Worm (Caenorhabditis elegans): Measurements from ENCODE around the gene mtl-2.

DNA sequence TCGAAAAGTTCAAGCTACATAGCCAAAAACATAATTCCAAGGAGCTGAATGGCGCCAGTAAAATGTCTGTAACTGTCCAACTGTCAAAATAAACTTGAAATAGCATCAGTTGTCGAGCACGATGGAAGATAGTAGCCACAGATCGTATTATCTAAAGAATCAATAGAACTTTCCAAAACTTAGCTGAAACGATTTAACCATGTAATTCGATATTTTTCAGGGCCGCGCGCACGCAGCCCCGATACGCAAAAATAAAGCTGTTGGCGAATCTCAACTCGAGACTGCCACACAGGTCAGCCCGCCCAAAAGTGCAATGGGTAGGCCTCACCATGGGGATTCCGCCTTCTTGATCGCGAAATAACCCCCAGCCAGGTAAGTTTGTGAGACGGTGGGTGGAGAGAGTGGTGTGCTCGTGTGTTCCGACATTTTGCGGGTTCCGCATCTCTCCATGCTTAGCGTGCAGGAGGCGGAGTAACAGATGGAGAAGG is 9.8 kb upstream of the mtl-2 start:
- TF ChIP-seq C06A6.2 (GFP tag; conservative IDR thresholded peaks at IDR 0.05) (0 out of 2 replicates have a peak, but pooled peaks have one; percentile 20), rcor-1 (GFP tag; IDR thresholded peaks at IDR 0.05) (peak; percentile 89), ceh-40 (GFP tag; IDR thresholded peaks at IDR 0.05) (no peak), rpc-1 (optimal IDR thresholded peaks at IDR 0.05) (no peak), rpc-1 (tag; optimal IDR thresholded peaks at IDR 0.05) (no peak)

All from whole organism, young adult.